Worm (Caenorhabditis elegans) whole organism, L3 larva: ENCODE measurements around the gene F31E9.3.
A peak's percentile ranks its signal among the peaks of the same experiment; 100 is the strongest.

Source experiments
- R02D3.7 ChIP-seq: fragments of 150-350 bp; optimal IDR thresholded peaks from 2 replicates; lab custom pipeline; 2014; ENCODE audit warnings: missing biosample characterization, missing genetic modification characterization
- ama-1 ChIP-seq: fragments of 150-350 bp; optimal IDR thresholded peaks from 2 replicates; lab custom pipeline; 2018
- ceh-16 ChIP-seq: sonication (generic microtip); optimal IDR thresholded peaks from 2 replicates; lab custom pipeline; 2017; ENCODE audit warnings: missing biosample characterization, missing genetic modification characterization
- daf-12 ChIP-seq: fragments of 150-350 bp; optimal IDR thresholded peaks from 2 replicates; lab custom pipeline; 2014; ENCODE audit warnings: missing biosample characterization, missing genetic modification reagents, missing genetic modification characterization
- egl-27 ChIP-seq: sonication (generic microtip); optimal IDR thresholded peaks from 4 replicates; lab custom pipeline; 2017; ENCODE audit warnings: missing biosample characterization, missing genetic modification reagents, missing genetic modification characterization
- egl-5 ChIP-seq: fragments of 150-350 bp; optimal IDR thresholded peaks from 2 replicates; lab custom pipeline; 2017; ENCODE audit warnings: missing biosample characterization, missing genetic modification reagents, missing genetic modification characterization, inconsistent platforms
- elt-1 ChIP-seq: fragments of 150-350 bp; optimal IDR thresholded peaks from 2 replicates; lab custom pipeline; 2014; ENCODE audit warnings: missing biosample characterization, missing genetic modification characterization
- elt-2 ChIP-seq: sonication (generic microtip); optimal IDR thresholded peaks from 2 replicates; lab custom pipeline; 2016; ENCODE audit warnings: missing genetic modification reagents, mild to moderate bottlenecking, missing genetic modification characterization, missing compliant biosample characterization
- elt-3 ChIP-seq, 3 experiments: fragments of 150-350 bp in 1 of 3; sonication (generic microtip) in 2 of 3; optimal IDR thresholded peaks; 2 replicates in 2 of 3; 4 replicates in 1 of 3; lab custom pipeline; 2014 to 2017; ENCODE audit warnings: missing biosample characterization in 3 of 3, missing genetic modification characterization in 3 of 3
- eor-1 ChIP-seq, 2 experiments: fragments of 150-350 bp; optimal IDR thresholded peaks; 2 replicates each; lab custom pipeline; 2014 to 2018; ENCODE audit warnings: missing biosample characterization in 2 of 2, missing genetic modification characterization in 2 of 2
- fkh-10 ChIP-seq: sonication (generic microtip); optimal IDR thresholded peaks from 2 replicates; lab custom pipeline; 2017; ENCODE audit warnings: missing biosample characterization, missing genetic modification reagents, missing genetic modification characterization
- fkh-2 ChIP-seq: fragments of 150-350 bp; optimal IDR thresholded peaks from 2 replicates; lab custom pipeline; 2014; ENCODE audit warnings: missing biosample characterization, missing genetic modification reagents, missing genetic modification characterization
- fos-1 ChIP-seq: fragments of 150-350 bp; optimal IDR thresholded peaks from 2 replicates; lab custom pipeline; 2014; ENCODE audit warnings: missing biosample characterization, missing genetic modification characterization
- hmg-11 ChIP-seq: sonication (generic microtip); optimal IDR thresholded peaks from 2 replicates; lab custom pipeline; 2016; ENCODE audit warnings: missing genetic modification characterization, missing compliant biosample characterization
- lin-39 ChIP-seq: fragments of 150-350 bp; optimal IDR thresholded peaks from 2 replicates; lab custom pipeline; 2018; ENCODE audit warnings: missing biosample characterization, missing genetic modification reagents, missing genetic modification characterization
- lsy-12 ChIP-seq: sonication (generic microtip); optimal IDR thresholded peaks from 2 replicates; lab custom pipeline; 2016; ENCODE audit warnings: mild to moderate bottlenecking, missing genetic modification characterization, missing compliant biosample characterization
- mdl-1 ChIP-seq: fragments of 150-350 bp; optimal IDR thresholded peaks from 2 replicates; lab custom pipeline; 2014; ENCODE audit warnings: missing biosample characterization, missing genetic modification characterization
- nfya-1 ChIP-seq: sonication (generic microtip); optimal IDR thresholded peaks from 2 replicates; lab custom pipeline; 2017; ENCODE audit warnings: missing genetic modification characterization, mild to moderate bottlenecking, missing compliant biosample characterization, antibody characterized with exemption, moderate library complexity; ENCODE audit not compliant: insufficient read depth
- nhr-11 ChIP-seq: fragments of 150-350 bp; optimal IDR thresholded peaks from 2 replicates; lab custom pipeline; 2014; ENCODE audit warnings: missing biosample characterization, missing genetic modification characterization
- nhr-12 ChIP-seq: fragments of 150-350 bp; optimal IDR thresholded peaks from 2 replicates; lab custom pipeline; 2014; ENCODE audit warnings: missing biosample characterization, missing genetic modification characterization
- nhr-23 ChIP-seq: fragments of 150-350 bp; optimal IDR thresholded peaks from 2 replicates; lab custom pipeline; 2014; ENCODE audit warnings: missing biosample characterization, missing genetic modification reagents, missing genetic modification characterization
- nhr-237 ChIP-seq: fragments of 150-350 bp; optimal IDR thresholded peaks from 2 replicates; lab custom pipeline; 2014; ENCODE audit warnings: missing biosample characterization, missing genetic modification characterization
- nhr-28 ChIP-seq: fragments of 150-350 bp; optimal IDR thresholded peaks from 2 replicates; lab custom pipeline; 2014; ENCODE audit warnings: missing biosample characterization, missing genetic modification characterization
- nhr-67 ChIP-seq: fragments of 150-350 bp; optimal IDR thresholded peaks from 2 replicates; lab custom pipeline; 2014; ENCODE audit warnings: missing biosample characterization, missing genetic modification characterization
- pha-4 ChIP-seq: fragments of 150-350 bp; optimal IDR thresholded peaks from 2 replicates; lab custom pipeline; 2014; ENCODE audit warnings: missing biosample characterization, missing genetic modification reagents, missing genetic modification characterization
- pqm-1 ChIP-seq: fragments of 150-350 bp; optimal IDR thresholded peaks from 2 replicates; lab custom pipeline; 2017; ENCODE audit warnings: missing biosample characterization, missing genetic modification characterization, inconsistent platforms
- sea-2 ChIP-seq: fragments of 150-350 bp; sonication (generic microtip); optimal IDR thresholded peaks from 4 replicates; lab custom pipeline; 2014; ENCODE audit warnings: missing biosample characterization, missing genetic modification reagents, missing genetic modification characterization
- tbx-2 ChIP-seq: sonication (generic microtip); optimal IDR thresholded peaks from 2 replicates; lab custom pipeline; 2016; ENCODE audit warnings: mild to moderate bottlenecking, missing genetic modification characterization, missing compliant biosample characterization
- unc-39 ChIP-seq: sonication (generic microtip); optimal IDR thresholded peaks from 4 replicates; lab custom pipeline; 2017; ENCODE audit warnings: missing biosample characterization, missing genetic modification characterization
- unc-62 ChIP-seq: fragments of 150-350 bp; sonication (generic microtip); optimal IDR thresholded peaks from 4 replicates; lab custom pipeline; 2014; ENCODE audit warnings: missing biosample characterization, missing genetic modification reagents, missing genetic modification characterization
- zag-1 ChIP-seq: fragments of 150-350 bp; optimal IDR thresholded peaks from 2 replicates; lab custom pipeline; 2014; ENCODE audit warnings: missing biosample characterization, missing genetic modification characterization
- ztf-11 ChIP-seq: fragments of 150-350 bp; optimal IDR thresholded peaks from 2 replicates; lab custom pipeline; 2014; ENCODE audit warnings: missing biosample characterization, missing genetic modification characterization
- ztf-4 ChIP-seq: fragments of 150-350 bp; optimal IDR thresholded peaks from 2 replicates; lab custom pipeline; 2014; ENCODE audit warnings: missing biosample characterization, missing genetic modification characterization

Gene F31E9.3

DNA sequence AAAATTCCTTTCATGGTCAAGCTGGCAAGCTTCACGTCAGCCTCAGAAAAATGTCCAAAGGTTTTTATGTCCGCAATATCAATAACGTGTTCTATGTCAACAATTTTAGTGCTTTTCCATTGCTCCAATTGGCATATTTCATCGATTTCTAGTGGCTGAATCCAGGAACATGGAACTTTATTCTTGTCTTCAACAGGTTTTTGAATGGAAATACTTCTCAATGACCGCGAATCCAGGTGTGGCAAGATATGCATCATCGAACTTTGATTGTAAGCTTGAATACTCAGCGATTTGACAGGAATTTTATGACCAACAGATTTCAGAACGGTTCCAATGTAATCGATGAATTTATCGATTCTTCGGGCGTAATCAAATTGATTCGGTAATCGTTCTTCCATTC is 23.7 kb upstream of the F31E9.3 start:
- TF ChIP-seq tbx-2 (tag; lab: Kevin White, UChicago) (no peak), hmg-11 (tag; lab: Kevin White, UChicago) (no peak), nhr-23 (tag; lab: Kevin White, UChicago) (no peak), ztf-4 (no peak), mdl-1 (tag; lab: Kevin White, UChicago) (no peak), ztf-11 (tag; lab: Kevin White, UChicago) (no peak), egl-27 (tag; lab: Kevin White, UChicago) (no peak), pqm-1 (tag; lab: Kevin White, UChicago) (no peak), elt-1 (no peak)

ce11 chrV:17301375-17301774 is 21.0 kb upstream of the F31E9.3 start, which contains the start of gene K10G4.5:
Gene K10G4.5 (minus strand): TSS chrV:17301475.
- TF ChIP-seq nhr-12 (tag; lab: Kevin White, UChicago) (no peak), elt-2 (tag; lab: Kevin White, UChicago) (peak; percentile 10)

DNA sequence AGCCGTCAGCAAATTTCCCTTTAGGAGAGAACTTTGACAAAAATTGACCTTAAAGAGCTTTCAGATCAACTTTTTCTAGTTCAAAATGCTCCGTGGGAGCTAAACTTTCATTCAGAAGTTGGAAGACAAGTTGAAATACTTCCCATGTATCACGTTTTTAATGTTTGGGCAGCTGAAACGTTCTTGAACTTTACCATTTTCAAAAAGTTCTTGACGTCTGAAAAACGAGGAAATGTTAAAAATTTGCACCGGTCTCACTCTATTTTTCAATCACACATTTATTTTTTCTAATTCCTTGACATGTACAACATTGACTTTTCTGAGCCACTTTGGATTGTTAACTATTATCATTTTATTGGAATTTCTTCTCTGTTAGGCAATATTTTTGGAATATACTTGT is 19.6 kb upstream of the F31E9.3 start, which contains the start of gene sri-70:
TSS of gene sri-70 (plus strand) at position 301 of the 400 bp plus-strand sequence.
- TF ChIP-seq elt-3 (tag; optimal IDR thresholded peaks at IDR 0.05; lab: Kevin White, UChicago) (no peak), unc-62 (GFP tag; lab: Kevin White, UChicago) (no peak)

DNA sequence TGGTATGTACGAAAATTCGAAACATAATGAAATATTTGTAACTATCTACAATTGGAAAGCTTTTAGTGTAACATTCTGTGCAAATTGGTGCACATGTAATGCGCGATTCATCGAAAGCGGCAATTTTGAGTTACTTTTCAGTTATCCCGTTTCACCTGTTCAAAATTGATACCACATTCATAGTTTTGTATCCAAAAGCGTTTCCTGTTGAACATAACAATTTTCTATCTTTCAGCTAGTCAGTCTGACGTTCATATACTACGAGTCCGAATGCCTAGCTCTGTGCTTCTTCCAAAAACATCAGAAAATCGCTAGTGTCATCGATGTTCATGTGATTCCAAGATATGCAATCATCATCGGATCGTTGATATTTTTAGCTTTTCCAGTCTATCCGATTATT is 19.0 kb upstream of the F31E9.3 start:
- TF ChIP-seq zag-1 (tag; lab: Kevin White, UChicago) (no peak), unc-39 (tag; lab: Kevin White, UChicago) (no peak), fkh-2 (tag; lab: Kevin White, UChicago) (no peak), elt-3 (tag; optimal IDR thresholded peaks at IDR 0.05; lab: Kevin White, UChicago) (no peak), daf-12 (no peak), nfya-1 (tag; lab: Kevin White, UChicago) (no peak), pha-4 (tag; lab: Kevin White, UChicago) (no peak), fos-1 (tag; lab: Kevin White, UChicago) (no peak), tbx-2 (tag; lab: Kevin White, UChicago) (no peak), nhr-67 (tag; lab: Kevin White, UChicago) (no peak), mdl-1 (tag; lab: Kevin White, UChicago) (no peak), ztf-4 (no peak)
- TF ChIP-seq, all 47 proteins: peak for 0

DNA sequence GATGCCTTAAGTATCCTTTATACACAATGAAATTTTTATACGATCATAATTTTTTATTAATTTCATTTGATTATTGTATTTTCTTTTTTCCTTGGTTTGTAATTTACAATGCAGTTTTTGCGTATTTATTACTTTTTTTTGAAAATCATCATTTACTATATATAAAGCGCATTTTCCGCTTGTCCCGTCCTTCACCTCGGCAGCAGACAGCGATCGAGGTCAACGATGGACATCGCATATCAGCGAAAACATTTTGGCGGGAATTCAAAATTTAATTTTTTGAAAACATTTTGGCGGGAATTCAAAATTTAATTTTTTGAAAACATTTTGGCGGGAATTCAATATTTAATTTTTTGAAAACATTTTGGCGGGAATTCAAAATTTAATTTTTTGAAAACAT is 14.5 kb upstream of the F31E9.3 start:
- TF ChIP-seq nfya-1 (tag; lab: Kevin White, UChicago): no peak
- no peak for TF ChIP-seq eor-1 (tag; optimal IDR thresholded peaks at IDR 0.05; lab: Kevin White, UChicago)
- no peak for TF ChIP-seq tbx-2 (tag; lab: Kevin White, UChicago)
- TF ChIP-seq nhr-237: no peak
- TF ChIP-seq daf-12: no peak
- TF ChIP-seq lin-39 (tag; lab: Kevin White, UChicago): no peak
- no peak for TF ChIP-seq ama-1 (lab: Kevin White, UChicago)
- no peak for TF ChIP-seq fkh-10 (GFP tag; lab: Kevin White, UChicago)

DNA sequence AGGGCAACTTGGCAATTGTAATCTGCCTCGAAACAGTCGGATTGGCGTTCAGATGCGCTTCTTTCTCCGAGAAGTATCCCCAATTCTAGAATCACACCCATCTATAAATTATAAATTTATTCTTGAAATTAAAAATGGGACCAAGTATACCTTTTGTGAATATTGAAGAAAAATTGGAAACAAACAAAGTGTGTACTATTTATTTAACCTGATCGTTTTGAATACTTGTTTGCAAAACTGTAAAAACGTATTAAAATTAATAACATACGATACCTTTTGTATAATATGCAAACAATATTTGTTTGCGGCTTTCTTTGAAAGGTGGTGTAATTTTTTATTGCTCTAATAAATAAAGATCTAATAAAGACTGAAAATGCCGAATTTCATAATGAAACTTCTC is 10.0 kb upstream of the F31E9.3 start, which contains the start of gene Y61B8B.3:
TSS of gene Y61B8B.3 (minus strand) at position 101 of the 400 bp plus-strand sequence.
- TF ChIP-seq nhr-28 (tag; lab: Kevin White, UChicago): no peak
- TF ChIP-seq lsy-12: no peak
- TF ChIP-seq ztf-4: no peak
- no peak for TF ChIP-seq fkh-10 (GFP tag; lab: Kevin White, UChicago)
- no peak for TF ChIP-seq unc-39 (tag; lab: Kevin White, UChicago)
- no peak for TF ChIP-seq zag-1 (tag; lab: Kevin White, UChicago)
- TF ChIP-seq fkh-2 (tag; lab: Kevin White, UChicago): no peak
- TF ChIP-seq sea-2: no peak
- TF ChIP-seq egl-5 (tag; lab: Kevin White, UChicago): no peak
- TF ChIP-seq nhr-67 (tag; lab: Kevin White, UChicago): no peak
- no peak for TF ChIP-seq R02D3.7 (tag; lab: Kevin White, UChicago)
- TF ChIP-seq elt-3 (tag; optimal IDR thresholded peaks at IDR 0.05; lab: Kevin White, UChicago): no peak
- no peak for TF ChIP-seq nhr-23 (tag; lab: Kevin White, UChicago)
- no peak for TF ChIP-seq nhr-11 (tag; lab: Kevin White, UChicago)
- no peak for TF ChIP-seq eor-1 (tag; optimal IDR thresholded peaks at IDR 0.05; lab: Kevin White, UChicago)
- no peak for TF ChIP-seq ceh-16 (tag; lab: Kevin White, UChicago)
- TF ChIP-seq elt-2 (tag; lab: Kevin White, UChicago): no peak
